Fruit fly (Drosophila melanogaster): ENCODE results near the gene CG14712.

CG14712 gene

DNA sequence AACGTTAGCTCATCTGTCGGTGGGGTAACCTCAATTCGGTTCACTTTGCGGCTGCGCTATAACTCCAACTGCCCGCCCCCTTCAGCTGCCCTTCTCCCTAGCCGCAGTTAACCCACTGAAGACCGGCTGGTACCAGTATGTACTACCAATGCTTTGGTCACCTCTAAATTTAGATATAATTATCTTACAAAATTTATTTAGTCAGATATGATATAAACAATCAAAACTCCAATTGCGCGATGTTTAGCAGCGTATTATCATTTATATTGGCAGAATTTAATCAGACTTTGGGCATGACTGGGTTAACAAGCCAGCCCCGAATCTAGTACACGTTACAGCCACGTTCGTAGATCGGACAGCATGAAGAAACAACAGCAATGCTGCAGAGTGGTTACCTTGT lies 33.2 kb downstream of the CG14712 start (continued):
- TF ChIP-seq hb (GFP tag; IDR thresholded peaks at IDR 0.05; ENCODE audit: partially characterized antibody): no peak
- TF ChIP-seq Asciz (GFP tag; optimal IDR thresholded peaks at IDR 0.05): peak; percentile 51
- TF ChIP-seq unc-4 (GFP tag; IDR thresholded peaks at IDR 0.05; ENCODE audit: partially characterized antibody): no peak
- TF ChIP-seq Oaz (GFP tag; IDR thresholded peaks at IDR 0.05): 0 out of 2 replicates have a peak, but pooled peaks have one; percentile 34
- no peak for TF ChIP-seq CG6272 (GFP tag; IDR thresholded peaks at IDR 0.05)
- TF ChIP-seq Ada2b (GFP tag; IDR thresholded peaks at IDR 0.05): peak; percentile 63
- TF ChIP-seq tgo (GFP tag; IDR thresholded peaks at IDR 0.05): peak; percentile 44; the same call in 1 of the 3 replicates
- no peak for TF ChIP-seq Lhr (GFP tag; optimal IDR thresholded peaks at IDR 0.05)
- peak; percentile 45 for TF ChIP-seq CG10209 (GFP tag; optimal IDR thresholded peaks at IDR 0.05)
- TF ChIP-seq CG14441 (GFP tag; IDR thresholded peaks at IDR 0.05): peak; percentile 70
- no peak for TF ChIP-seq CG43689 (GFP tag; IDR thresholded peaks at IDR 0.05)
- TF ChIP-seq dysf (GFP tag; IDR thresholded peaks at IDR 0.05): peak; percentile 70
- peak; percentile 20 for TF ChIP-seq fd3F (GFP tag; optimal IDR thresholded peaks at IDR 0.05)
- no peak for TF ChIP-seq dan (GFP tag; IDR thresholded peaks at IDR 0.05)
- peak; percentile 14 for TF ChIP-seq CG3407 (GFP tag; optimal IDR thresholded peaks at IDR 0.05)
- TF ChIP-seq knrl (GFP tag; IDR thresholded peaks at IDR 0.05; ENCODE audit: partially characterized antibody): no peak
- TF ChIP-seq mld (GFP tag; IDR thresholded peaks at IDR 0.05; ENCODE audit: partially characterized antibody): no peak
- TF ChIP-seq MTF-1 (GFP tag; optimal IDR thresholded peaks at IDR 0.05; ENCODE audit: borderline replicate concordance): peak; percentile 36
- peak; percentile 79 for TF ChIP-seq CG11504 (tag; optimal IDR thresholded peaks at IDR 0.05)
- TF ChIP-seq CG17328 (GFP tag; IDR thresholded peaks at IDR 0.05): peak; percentile 54; the same call in 1 of the 2 replicates
- TF ChIP-seq CG17568 (GFP tag; optimal IDR thresholded peaks at IDR 0.05): peak; percentile 49
- no peak for TF ChIP-seq CG17802 (tag; optimal IDR thresholded peaks at IDR 0.05)
- TF ChIP-seq Scr (GFP tag; IDR thresholded peaks at IDR 0.05; ENCODE audit: partially characterized antibody): no peak
- TF ChIP-seq jigr1 (GFP tag; IDR thresholded peaks at IDR 0.05): no peak
- TF ChIP-seq dpn (GFP tag; optimal IDR thresholded peaks at IDR 0.05): peak in 1 of 2 experiments; percentile 19
- peak; percentile 25 for TF ChIP-seq Meics (GFP tag; optimal IDR thresholded peaks at IDR 0.05)
- 0 out of 2 replicates have a peak, but pooled peaks have one; percentile 21 for TF ChIP-seq ssp (GFP tag; IDR thresholded peaks at IDR 0.05)
- 0 out of 3 replicates have a peak, but pooled peaks have one; percentile 17 for TF ChIP-seq otp (GFP tag; IDR thresholded peaks at IDR 0.05)
- peak; percentile 52; the same call in 2 of the 3 replicates for TF ChIP-seq CG14050 (GFP tag; IDR thresholded peaks at IDR 0.05)
- TF ChIP-seq pan (optimal IDR thresholded peaks at IDR 0.05): no peak
- TF ChIP-seq pan (GFP tag; optimal IDR thresholded peaks at IDR 0.05 in 1 of 2, IDR thresholded peaks at IDR 0.05 in 1 of 2): peak in 1 of 2 experiments; percentile 53
- TF ChIP-seq tin (GFP tag; optimal IDR thresholded peaks at IDR 0.05): peak; percentile 2
- TF ChIP-seq sug (tag; optimal IDR thresholded peaks at IDR 0.05): peak; percentile 11
- no peak for TF ChIP-seq ham (GFP tag; IDR thresholded peaks at IDR 0.05)
- peak; percentile 83 for TF ChIP-seq CG15269 (tag; optimal IDR thresholded peaks at IDR 0.05)
- TF ChIP-seq run (tag; optimal IDR thresholded peaks at IDR 0.05): peak; percentile 38
- TF ChIP-seq CG9876 (GFP tag; optimal IDR thresholded peaks at IDR 0.05): no peak
- TF ChIP-seq CG10431 (GFP tag; optimal IDR thresholded peaks at IDR 0.05): no peak
- TF ChIP-seq ara (GFP tag; IDR thresholded peaks at IDR 0.05): no peak
- TF ChIP-seq bsh (GFP tag; optimal IDR thresholded peaks at IDR 0.05): peak; percentile 29 to 36
- TF ChIP-seq NfI (GFP tag; optimal IDR thresholded peaks at IDR 0.05): peak; percentile 46
- peak; percentile 70 for TF ChIP-seq CG13424 (tag; optimal IDR thresholded peaks at IDR 0.05)
- TF ChIP-seq fd96Cb (tag; optimal IDR thresholded peaks at IDR 0.05): peak; percentile 47
- TF ChIP-seq bigmax (GFP tag; optimal IDR thresholded peaks at IDR 0.05): no peak
- peak; percentile 79 for TF ChIP-seq sens (GFP tag)
- no peak for TF ChIP-seq CG12299 (tag; optimal IDR thresholded peaks at IDR 0.05)
- 0 out of 3 replicates have a peak, but pooled peaks have one; percentile 33 for TF ChIP-seq Aef1 (GFP tag; IDR thresholded peaks at IDR 0.05)
- peak; percentile 29 for TF ChIP-seq gcm (GFP tag; optimal IDR thresholded peaks at IDR 0.05)
- peak; percentile 54 for TF ChIP-seq Rfx (GFP tag; IDR thresholded peaks at IDR 0.05)

Data from whole organism, embryonic.